In the genomic region with DNA sequence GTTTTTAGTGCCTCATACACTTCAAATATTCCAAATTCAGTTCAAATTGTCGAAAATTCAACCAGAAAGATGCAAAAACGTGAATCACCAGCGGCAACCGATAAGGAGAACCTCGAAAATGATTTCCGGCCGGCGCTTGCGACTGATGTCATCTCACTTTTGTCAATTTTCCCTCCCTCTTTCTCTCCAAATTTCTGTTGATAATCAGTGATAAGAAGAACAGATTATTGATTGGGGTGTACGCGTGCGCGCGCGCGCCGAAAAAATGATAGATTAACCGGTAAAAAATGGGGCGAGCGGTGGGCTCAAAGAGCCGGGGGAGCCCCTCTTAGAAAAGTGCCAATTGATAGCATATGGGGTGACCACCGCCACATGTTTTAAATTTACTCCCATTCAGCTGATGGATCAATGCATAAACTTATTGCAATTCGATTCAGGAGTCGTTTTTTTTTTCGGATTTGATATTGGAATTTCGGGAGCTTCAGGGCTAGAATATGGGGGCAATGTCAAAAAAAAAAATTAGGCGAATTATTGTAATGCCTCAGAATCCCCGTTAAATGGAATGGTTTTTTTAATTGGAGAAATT, we compare ENCODE assay signal across 2 worm cellular contexts.
A peak's percentile ranks its signal among the peaks of the same experiment; 100 is the strongest.
TF ChIP-seq lines count a peak whose summit lies in the region.

No protein-coding gene starts in this region.

TF ChIP-seq in whole organism, L1 larva, 84 proteins besides CTCF, POLR2A, EP300 and RAD21 (continued from another document):
- TF ChIP-seq C16A3.4 (tag; optimal IDR thresholded peaks at IDR 0.05; lab: Kevin White, UChicago), result no peak
- TF ChIP-seq fkh-4 (tag; optimal IDR thresholded peaks at IDR 0.05; lab: Kevin White, UChicago; ENCODE audit: borderline replicate concordance), result peak; percentile 59
- TF ChIP-seq swsn-7 (tag; optimal IDR thresholded peaks at IDR 0.05; lab: Kevin White, UChicago), result no peak
- peak in 1 of 2 experiments; percentile 36 for TF ChIP-seq lin-35 (GFP tag; optimal IDR thresholded peaks at IDR 0.05; lab: Kevin White, UChicago)
- TF ChIP-seq dsc-1 (tag; optimal IDR thresholded peaks at IDR 0.05; lab: Kevin White, UChicago), result peak; percentile 85
TF ChIP-seq in whole organism, L1 larva: peak in this region for 8.

TF ChIP-seq in whole organism, L4 larva, 104 proteins besides CTCF, POLR2A, EP300 and RAD21 (continued from another document):
- TF ChIP-seq ceh-20 (GFP tag; IDR thresholded peaks at IDR 0.05; lab: Robert Waterston, UW) (no peak), nhr-76 (tag; optimal IDR thresholded peaks at IDR 0.05; lab: Kevin White, UChicago) (no peak), nhr-77 (tag; optimal IDR thresholded peaks at IDR 0.05; lab: Kevin White, UChicago) (peak; percentile 41), Y105C5A.15 (GFP tag; IDR thresholded peaks at IDR 0.05; lab: Robert Waterston, UW) (no peak), mxl-3 (GFP tag; optimal IDR thresholded peaks at IDR 0.05; lab: Kevin White, UChicago) (peak; percentile 50), mes-2 (tag; optimal IDR thresholded peaks at IDR 0.05; lab: Kevin White, UChicago; ENCODE audit: poor library complexity, severe bottlenecking) (peak; percentile 27), nhr-48 (tag; optimal IDR thresholded peaks at IDR 0.05; lab: Kevin White, UChicago) (no peak), tra-1 (GFP tag; IDR thresholded peaks at IDR 0.05; lab: Robert Waterston, UW) (no peak), lir-3 (tag; optimal IDR thresholded peaks at IDR 0.05; lab: Kevin White, UChicago) (no peak), saeg-2 (GFP tag; IDR thresholded peaks at IDR 0.05; lab: Robert Waterston, UW) (no peak), hlh-11 (tag; optimal IDR thresholded peaks at IDR 0.05; lab: Kevin White, UChicago) (peak; percentile 66), hmg-1.1 (GFP tag; IDR thresholded peaks at IDR 0.05; lab: Robert Waterston, UW) (0 out of 2 replicates have a peak, but pooled peaks have one; percentile 21), lim-7 (GFP tag; IDR thresholded peaks at IDR 0.05; lab: Robert Waterston, UW) (no peak), set-16 (GFP tag; IDR thresholded peaks at IDR 0.05; lab: Robert Waterston, UW) (peak; percentile 34; the same call in 1 of the 2 replicates), pha-4 (GFP tag; IDR thresholded peaks at IDR 0.05; lab: Robert Waterston, UW) (no peak), pha-4 (tag; optimal IDR thresholded peaks at IDR 0.05; lab: Kevin White, UChicago) (no peak), daf-16 (GFP tag; optimal IDR thresholded peaks at IDR 0.05; lab: Kevin White, UChicago) (no peak), daf-16 (tag; optimal IDR thresholded peaks at IDR 0.05; lab: Kevin White, UChicago) (peak; percentile 41), hlh-30 (tag; optimal IDR thresholded peaks at IDR 0.05; lab: Kevin White, UChicago; ENCODE audit: insufficient read depth) (peak; percentile 37)
